Worm (Caenorhabditis elegans) whole organism, L2 larva: ENCODE measurements around the gene str-115.

Source experiments
- ama-1 ChIP-seq: fragments of 150-350 bp; optimal IDR thresholded peaks from 2 replicates; lab custom pipeline; 2018; ENCODE audit warnings: inconsistent platforms
- ceh-16 ChIP-seq: fragments of 150-350 bp; optimal IDR thresholded peaks from 2 replicates; lab custom pipeline; 2014; ENCODE audit warnings: missing biosample characterization, missing genetic modification characterization
- egl-27 ChIP-seq: sonication (generic microtip); optimal IDR thresholded peaks from 3 replicates; lab custom pipeline; 2017; ENCODE audit warnings: missing biosample characterization, missing genetic modification reagents, missing genetic modification characterization
- gmeb-1 ChIP-seq: fragments of 150-350 bp; optimal IDR thresholded peaks from 2 replicates; lab custom pipeline; 2014; ENCODE audit warnings: missing biosample characterization, missing genetic modification characterization
- mdl-1 ChIP-seq, 2 experiments: fragments of 150-350 bp in 1 of 2; sonication (generic microtip) in 1 of 2; optimal IDR thresholded peaks; 2 replicates each; lab custom pipeline; 2017; ENCODE audit warnings: missing biosample characterization in 2 of 2, missing genetic modification characterization in 2 of 2
- nhr-23 ChIP-seq: fragments of 150-350 bp; optimal IDR thresholded peaks from 2 replicates; lab custom pipeline; 2014; ENCODE audit warnings: missing biosample characterization, missing genetic modification reagents, missing genetic modification characterization
- snpc-4 ChIP-seq: fragments of 150-350 bp; optimal IDR thresholded peaks from 2 replicates; lab custom pipeline; 2014; ENCODE audit warnings: missing biosample characterization, missing genetic modification characterization

ce11 chrV:11252429-11252828 is 16.5 kb upstream of the str-115 start, which contains the start of gene srsx-33:
- no peak for TF ChIP-seq snpc-4 (tag; lab: Kevin White, UChicago)
- TF ChIP-seq nhr-23 (tag; lab: Kevin White, UChicago) = no peak
- no peak for TF ChIP-seq gmeb-1 (tag; lab: Kevin White, UChicago)
- no peak for TF ChIP-seq ama-1 (lab: Kevin White, UChicago)
- TF ChIP-seq mdl-1 (tag; optimal IDR thresholded peaks at IDR 0.05; lab: Kevin White, UChicago) = no peak
- no peak for TF ChIP-seq ceh-16 (tag; lab: Kevin White, UChicago)
- no peak for TF ChIP-seq egl-27
